Fruit fly (Drosophila melanogaster) whole organism, prepupa: Measurements from ENCODE around the gene Adhr.

ENCODE experiments used
- Blimp-1 ChIP-seq: fragments of 200-800 bp; sonication (Bioruptor generic); optimal IDR thresholded peaks from 3 replicates; lab custom pipeline; 2017; ENCODE audit warnings: missing biosample characterization, missing genetic modification characterization, mild to moderate bottlenecking, moderate library complexity, missing genetic modification reagents
- CG10669 ChIP-seq: fragments of 200-800 bp; sonication (Bioruptor generic); optimal IDR thresholded peaks from 3 replicates; lab custom pipeline; 2018; ENCODE audit warnings: missing biosample characterization, mild to moderate bottlenecking, missing genetic modification characterization, moderate library complexity
- CG11294 ChIP-seq: fragments of 200-800 bp; sonication (Bioruptor generic); IDR thresholded peaks from 2 replicates; pipeline ENCODE4 v1.3.6; 2022; ENCODE audit warnings: missing biosample characterization, missing genetic modification characterization
- CG11762 ChIP-seq: fragments of 200-800 bp; sonication (Bioruptor generic); optimal IDR thresholded peaks from 3 replicates; lab custom pipeline; 2016; ENCODE audit warnings: missing biosample characterization, missing genetic modification characterization; ENCODE audit not compliant: insufficient read depth
- CG11902 ChIP-seq: fragments of 200-800 bp; sonication (Bioruptor generic); optimal IDR thresholded peaks from 3 replicates; lab custom pipeline; 2016; ENCODE audit warnings: missing biosample characterization, missing genetic modification characterization
- CG15336 ChIP-seq: fragments of 200-800 bp; sonication (Bioruptor generic); IDR thresholded peaks from 2 replicates; pipeline ENCODE4 v1.3.6; 2022; ENCODE audit warnings: missing biosample characterization, missing genetic modification characterization
- CG1621 ChIP-seq: fragments of 200-800 bp; sonication (Bioruptor generic); optimal IDR thresholded peaks from 3 replicates; lab custom pipeline; 2018; ENCODE audit warnings: missing biosample characterization, mild to moderate bottlenecking, missing genetic modification characterization
- CG16779 ChIP-seq: fragments of 200-800 bp; sonication (Bioruptor generic); optimal IDR thresholded peaks from 3 replicates; lab custom pipeline; 2017; ENCODE audit warnings: missing biosample characterization, mild to moderate bottlenecking, missing genetic modification characterization
- CG31627 ChIP-seq: fragments of 200-800 bp; sonication (Bioruptor generic); optimal IDR thresholded peaks from 3 replicates; lab custom pipeline; 2016; ENCODE audit warnings: missing biosample characterization, missing genetic modification characterization
- CG32006 ChIP-seq: fragments of 200-800 bp; sonication (Bioruptor generic); optimal IDR thresholded peaks from 3 replicates; lab custom pipeline; 2017; ENCODE audit warnings: missing biosample characterization, mild to moderate bottlenecking, missing genetic modification characterization
- CG34406 ChIP-seq: fragments of 200-800 bp; sonication (Bioruptor generic); optimal IDR thresholded peaks from 3 replicates; lab custom pipeline; 2016; ENCODE audit warnings: missing biosample characterization, missing genetic modification characterization
- CG3919 ChIP-seq: fragments of 200-800 bp; sonication (Bioruptor generic); optimal IDR thresholded peaks from 3 replicates; lab custom pipeline; 2016; ENCODE audit warnings: missing biosample characterization, missing genetic modification characterization
- CG4318 ChIP-seq: fragments of 200-800 bp; sonication (Bioruptor generic); optimal IDR thresholded peaks from 3 replicates; lab custom pipeline; 2017; ENCODE audit warnings: missing biosample characterization, mild to moderate bottlenecking, missing genetic modification characterization
- CG6163 ChIP-seq: fragments of 200-800 bp; sonication (Bioruptor generic); IDR thresholded peaks from 3 replicates; pipeline ENCODE4 v1.3.6; 2022; ENCODE audit warnings: missing biosample characterization, missing genetic modification characterization
- CG6276 ChIP-seq: fragments of 200-800 bp; sonication (Bioruptor generic); optimal IDR thresholded peaks from 2 replicates; lab custom pipeline; 2017; ENCODE audit warnings: missing biosample characterization, mild to moderate bottlenecking, missing genetic modification characterization
- CG6792 ChIP-seq: fragments of 200-800 bp; sonication (Bioruptor generic); optimal IDR thresholded peaks from 3 replicates; lab custom pipeline; 2016; ENCODE audit warnings: missing biosample characterization, missing genetic modification characterization
- CG6808 ChIP-seq: fragments of 200-800 bp; sonication (Bioruptor generic); optimal IDR thresholded peaks from 3 replicates; lab custom pipeline; 2017; ENCODE audit warnings: missing biosample characterization, missing genetic modification characterization, mild to moderate bottlenecking, moderate library complexity, missing genetic modification reagents
- CG6854 ChIP-seq: fragments of 200-800 bp; sonication (Bioruptor generic); optimal IDR thresholded peaks from 2 replicates; lab custom pipeline; 2017; ENCODE audit warnings: missing biosample characterization, mild to moderate bottlenecking, missing genetic modification characterization
- CG7368 ChIP-seq: fragments of 200-800 bp; sonication (Bioruptor generic); optimal IDR thresholded peaks from 3 replicates; lab custom pipeline; 2016; ENCODE audit warnings: missing biosample characterization, missing genetic modification characterization
- CG8119 ChIP-seq: fragments of 200-800 bp; sonication (Bioruptor generic); IDR thresholded peaks from 3 replicates; pipeline ENCODE4 v1.3.6; 2022; ENCODE audit warnings: missing biosample characterization, missing genetic modification characterization
- CG8319 ChIP-seq: fragments of 200-800 bp; sonication (Bioruptor generic); optimal IDR thresholded peaks from 3 replicates; lab custom pipeline; 2016; ENCODE audit warnings: missing biosample characterization, missing genetic modification characterization
- CG8632 ChIP-seq: fragments of 200-800 bp; sonication (Bioruptor generic); optimal IDR thresholded peaks from 3 replicates; lab custom pipeline; 2016; ENCODE audit warnings: missing biosample characterization, missing genetic modification characterization
- CG9139 ChIP-seq: fragments of 200-800 bp; sonication (Bioruptor generic); optimal IDR thresholded peaks from 3 replicates; lab custom pipeline; 2017; ENCODE audit warnings: missing biosample characterization, mild to moderate bottlenecking, missing genetic modification characterization
- Eip75B ChIP-seq: fragments of 200-800 bp; sonication (Bioruptor generic); optimal IDR thresholded peaks from 3 replicates; lab custom pipeline; 2016; ENCODE audit warnings: missing biosample characterization, missing genetic modification characterization
- Eip78C ChIP-seq: fragments of 200-800 bp; sonication (Bioruptor generic); peaks from one replicate; lab custom pipeline; 2016; ENCODE audit warnings: missing biosample characterization, missing genetic modification characterization
- Eip93F ChIP-seq: fragments of 200-800 bp; sonication (Bioruptor generic); optimal IDR thresholded peaks from 2 replicates; lab custom pipeline; 2016; ENCODE audit warnings: missing biosample characterization, mild to moderate bottlenecking, missing genetic modification characterization
- Ets21C ChIP-seq: fragments of 200-800 bp; sonication (Bioruptor generic); optimal IDR thresholded peaks from 3 replicates; lab custom pipeline; 2016; ENCODE audit warnings: missing biosample characterization, missing genetic modification characterization
- Ets96B ChIP-seq: fragments of 200-800 bp; optimal IDR thresholded peaks from 2 replicates; lab custom pipeline; 2019; ENCODE audit warnings: missing biosample characterization, mild to moderate bottlenecking, missing genetic modification characterization, moderate library complexity
- Hr38 ChIP-seq: sonication (Bioruptor generic); optimal IDR thresholded peaks from 2 replicates; lab custom pipeline; 2016; ENCODE audit warnings: missing biosample characterization, missing genetic modification characterization
- Hr39 ChIP-seq: fragments of 200-800 bp; sonication (Bioruptor generic); optimal IDR thresholded peaks from 2 replicates; lab custom pipeline; 2016; ENCODE audit warnings: missing biosample characterization, missing genetic modification characterization
- Hr4 ChIP-seq: fragments of 200-800 bp; sonication (Bioruptor generic); optimal IDR thresholded peaks from 3 replicates; lab custom pipeline; 2016; ENCODE audit warnings: missing biosample characterization, missing genetic modification characterization
- Lpt ChIP-seq: fragments of 200-800 bp; sonication (Bioruptor generic); optimal IDR thresholded peaks from 3 replicates; lab custom pipeline; 2016; ENCODE audit warnings: missing biosample characterization, missing genetic modification characterization
- Smox ChIP-seq: fragments of 200-800 bp; sonication (Bioruptor generic); optimal IDR thresholded peaks from 3 replicates; lab custom pipeline; 2016; ENCODE audit warnings: missing biosample characterization, missing genetic modification characterization
- Sox102F ChIP-seq: fragments of 200-800 bp; sonication (Bioruptor generic); optimal IDR thresholded peaks from 2 replicates; lab custom pipeline; 2016; ENCODE audit warnings: missing biosample characterization, mild to moderate bottlenecking, missing genetic modification characterization
- Sox15 ChIP-seq: fragments of 200-800 bp; sonication (Bioruptor generic); optimal IDR thresholded peaks from 3 replicates; lab custom pipeline; 2016; ENCODE audit warnings: missing biosample characterization, missing genetic modification characterization
- achi ChIP-seq: fragments of 200-800 bp; sonication (Bioruptor generic); optimal IDR thresholded peaks from 3 replicates; lab custom pipeline; 2016; ENCODE audit warnings: missing biosample characterization, missing genetic modification characterization
- acj6 ChIP-seq: fragments of 200-800 bp; sonication (Bioruptor generic); optimal IDR thresholded peaks from 3 replicates; lab custom pipeline; 2016; ENCODE audit warnings: missing biosample characterization, missing genetic modification characterization
- cyc ChIP-seq: fragments of 200-800 bp; sonication (Bioruptor generic); optimal IDR thresholded peaks from 3 replicates; lab custom pipeline; 2016; ENCODE audit warnings: missing biosample characterization, missing genetic modification characterization
- dac ChIP-seq: fragments of 200-800 bp; sonication (Bioruptor generic); optimal IDR thresholded peaks from 2 replicates; lab custom pipeline; 2017; ENCODE audit warnings: missing biosample characterization, mild to moderate bottlenecking, missing genetic modification characterization
- eg ChIP-seq: fragments of 200-800 bp; sonication (Bioruptor generic); IDR thresholded peaks from 3 replicates; pipeline ENCODE4 v1.3.6; 2022; ENCODE audit warnings: missing biosample characterization, missing genetic modification characterization
- esn ChIP-seq: fragments of 200-800 bp; sonication (Bioruptor generic); optimal IDR thresholded peaks from 2 replicates; lab custom pipeline; 2016; ENCODE audit warnings: missing biosample characterization, mild to moderate bottlenecking, missing genetic modification characterization, moderate library complexity
- fd59A ChIP-seq: fragments of 200-800 bp; sonication (Bioruptor generic); optimal IDR thresholded peaks from 2 replicates; lab custom pipeline; 2017; ENCODE audit warnings: missing biosample characterization, mild to moderate bottlenecking, missing genetic modification characterization, missing genetic modification reagents
- fd85E ChIP-seq: fragments of 200-800 bp; sonication (Bioruptor generic); optimal IDR thresholded peaks from 3 replicates; lab custom pipeline; 2016; ENCODE audit warnings: missing biosample characterization, missing genetic modification characterization
- fkh ChIP-seq: fragments of 200-800 bp; sonication (Bioruptor generic); optimal IDR thresholded peaks from 3 replicates; lab custom pipeline; 2017; ENCODE audit warnings: missing biosample characterization, mild to moderate bottlenecking, missing genetic modification characterization, moderate library complexity
- lz ChIP-seq: fragments of 200-800 bp; sonication (Bioruptor generic); optimal IDR thresholded peaks from 3 replicates; lab custom pipeline; 2016; ENCODE audit warnings: missing biosample characterization, missing genetic modification characterization
- net ChIP-seq: fragments of 200-800 bp; sonication (Bioruptor generic); optimal IDR thresholded peaks from 3 replicates; lab custom pipeline; 2016; ENCODE audit warnings: missing biosample characterization, missing genetic modification characterization
- pdm3 ChIP-seq: fragments of 200-800 bp; sonication (Bioruptor generic); optimal IDR thresholded peaks from 3 replicates; lab custom pipeline; 2016; ENCODE audit warnings: missing biosample characterization, missing genetic modification characterization
- spab ChIP-seq: fragments of 200-800 bp; sonication (Bioruptor generic); optimal IDR thresholded peaks from 2 replicates; lab custom pipeline; 2017; ENCODE audit warnings: missing biosample characterization, mild to moderate bottlenecking, missing genetic modification characterization, missing genetic modification reagents
- svp ChIP-seq: fragments of 200-800 bp; sonication (Bioruptor generic); peaks from one replicate; lab custom pipeline; 2016; ENCODE audit warnings: missing biosample characterization, missing genetic modification characterization
- topi ChIP-seq: fragments of 200-800 bp; sonication (Bioruptor generic); optimal IDR thresholded peaks from 3 replicates; lab custom pipeline; 2016; ENCODE audit warnings: missing biosample characterization, missing genetic modification characterization
- vri ChIP-seq: fragments of 200-800 bp; sonication (Bioruptor generic); optimal IDR thresholded peaks from 3 replicates; lab custom pipeline; 2016; ENCODE audit warnings: missing biosample characterization, mild to moderate bottlenecking, missing genetic modification characterization

Gene Adhr

dm6 chr2L:14651685-14652536 lies 36.6 kb downstream of the Adhr start:
- TF ChIP-seq CG8319 (GFP tag; lab: Kevin White, UChicago), result peak; percentile 12
- TF ChIP-seq CG9139 (GFP tag; lab: Kevin White, UChicago), result no peak
- no peak for TF ChIP-seq vri
- TF ChIP-seq CG11762 (GFP tag; lab: Kevin White, UChicago), result peak; percentile 35
- no peak for TF ChIP-seq CG1621
- peak; percentile 53; the same call in 2 of the 3 replicates for TF ChIP-seq eg (GFP tag; lab: Robert Waterston, UW)
- peak; percentile 22 for TF ChIP-seq Smox (GFP tag; lab: Kevin White, UChicago)
- TF ChIP-seq CG11902 (GFP tag; lab: Kevin White, UChicago), result peak; percentile 0
- TF ChIP-seq topi (GFP tag; lab: Kevin White, UChicago), result no peak
- TF ChIP-seq Lpt (GFP tag; lab: Kevin White, UChicago), result no peak
- peak; percentile 60 for TF ChIP-seq acj6 (GFP tag; lab: Kevin White, UChicago)
- peak; percentile 31 for TF ChIP-seq Hr4 (GFP tag; lab: Kevin White, UChicago)
- no peak for TF ChIP-seq CG6854
- TF ChIP-seq Blimp-1, result no peak
- peak; percentile 50 for TF ChIP-seq lz (GFP tag; lab: Kevin White, UChicago)
- peak; percentile 76 for TF ChIP-seq Eip78C (GFP tag; lab: Kevin White, UChicago)
- TF ChIP-seq svp (GFP tag; lab: Kevin White, UChicago), result peak; percentile 89
- TF ChIP-seq Sox15 (GFP tag; lab: Kevin White, UChicago), result peak; percentile 18
- TF ChIP-seq CG6808, result peak; percentile 17
- no peak for TF ChIP-seq CG6276
- TF ChIP-seq esn (GFP tag; lab: Kevin White, UChicago), result peak; percentile 40
- peak; percentile 46 for TF ChIP-seq CG31627
- TF ChIP-seq net (GFP tag; lab: Kevin White, UChicago), result no peak
- TF ChIP-seq CG8632 (GFP tag; lab: Kevin White, UChicago), result peak; percentile 13
- TF ChIP-seq Hr39 (GFP tag; lab: Kevin White, UChicago), result peak; percentile 53
- peak; percentile 43 for TF ChIP-seq achi (GFP tag; lab: Kevin White, UChicago)
- peak; percentile 37 for TF ChIP-seq spab (GFP tag; lab: Kevin White, UChicago)
- TF ChIP-seq CG7368 (GFP tag; lab: Kevin White, UChicago), result no peak
- no peak for TF ChIP-seq CG4318 (GFP tag; lab: Kevin White, UChicago)
- no peak for TF ChIP-seq fd85E (GFP tag; lab: Kevin White, UChicago)
- peak; percentile 23 for TF ChIP-seq Ets21C (GFP tag; lab: Kevin White, UChicago)
- TF ChIP-seq Eip93F, result no peak
- peak; percentile 59 for TF ChIP-seq CG6163 (GFP tag; lab: Robert Waterston, UW)
- TF ChIP-seq dac (GFP tag; lab: Kevin White, UChicago), result peak; percentile 30
- peak; percentile 8 for TF ChIP-seq CG16779 (tag; lab: Kevin White, UChicago)
- peak; percentile 39 for TF ChIP-seq CG6792
- TF ChIP-seq fd59A, result peak; percentile 29
- TF ChIP-seq Ets96B (tag; lab: Kevin White, UChicago), result peak; percentile 10
- TF ChIP-seq Eip75B (GFP tag; lab: Kevin White, UChicago), result peak; percentile 48
- no peak for TF ChIP-seq Hr38 (GFP tag; lab: Kevin White, UChicago)
- TF ChIP-seq CG15336 (GFP tag; lab: Robert Waterston, UW), result no peak
- TF ChIP-seq Sox102F (GFP tag; lab: Kevin White, UChicago), result peak; percentile 27
- peak; percentile 60 for TF ChIP-seq pdm3 (GFP tag; lab: Kevin White, UChicago)
- 0 out of 3 replicates have a peak, but pooled peaks have one; percentile 18 for TF ChIP-seq CG8119 (GFP tag; lab: Robert Waterston, UW)
- TF ChIP-seq fkh, result no peak
- TF ChIP-seq CG11294, result no peak
- no peak for TF ChIP-seq cyc
- TF ChIP-seq CG34406 (GFP tag; lab: Kevin White, UChicago), result peak; percentile 54
- peak; percentile 50 for TF ChIP-seq CG32006 (GFP tag; lab: Kevin White, UChicago)
- peak; percentile 50 for TF ChIP-seq CG10669
- peak; percentile 36 for TF ChIP-seq CG3919 (GFP tag; lab: Kevin White, UChicago)
